Worm (Caenorhabditis elegans) whole organism, young adult: Measurements from ENCODE around the gene rpt-3.

ENCODE experiments used
- D2030.7 ChIP-seq: fragments of 200-800 bp; sonication (Bioruptor generic); IDR thresholded peaks from 2 replicates; pipeline ENCODE4 v1.3.6; 2022; ENCODE audit warnings: missing genetic modification reagents, missing genetic modification characterization, missing compliant biosample characterization
- F23B12.7 ChIP-seq: sonication (generic microtip); optimal IDR thresholded peaks from 2 replicates; lab custom pipeline; 2017; ENCODE audit warnings: missing genetic modification characterization, mild to moderate bottlenecking, missing compliant biosample characterization, antibody characterized with exemption, moderate library complexity; ENCODE audit not compliant: insufficient read depth
- F33H1.4 ChIP-seq: fragments of 200-800 bp; sonication (Bioruptor generic); IDR thresholded peaks from 2 replicates; pipeline ENCODE4 v1.3.6; 2022; ENCODE audit warnings: missing genetic modification reagents, missing genetic modification characterization, missing compliant biosample characterization
- F52B5.7 ChIP-seq: sonication (generic microtip); optimal IDR thresholded peaks from 2 replicates; lab custom pipeline; 2016; ENCODE audit warnings: mild to moderate bottlenecking, missing genetic modification characterization, missing compliant biosample characterization
- Y67H2A.10 ChIP-seq: fragments of 200-800 bp; sonication (Bioruptor generic); conservative IDR thresholded peaks from 2 replicates; pipeline ENCODE4 v1.3.6; 2022; ENCODE audit warnings: missing genetic modification reagents, missing genetic modification characterization, missing compliant biosample characterization
- Y95B8A.8 ChIP-seq: fragments of 200-800 bp; sonication (Bioruptor generic); IDR thresholded peaks from 2 replicates; pipeline ENCODE4 v1.3.6; 2022; ENCODE audit warnings: missing genetic modification reagents, missing genetic modification characterization, missing compliant biosample characterization
- aptf-3 ChIP-seq: fragments of 200-800 bp; sonication (Bioruptor generic); IDR thresholded peaks from 2 replicates; pipeline ENCODE4 v1.3.6; 2022; ENCODE audit warnings: missing genetic modification characterization, missing compliant biosample characterization
- athp-1 ChIP-seq: sonication (generic microtip); optimal IDR thresholded peaks from 2 replicates; lab custom pipeline; 2017; ENCODE audit warnings: mild to moderate bottlenecking, missing genetic modification characterization, missing compliant biosample characterization
- attf-3 ChIP-seq: fragments of 200-800 bp; sonication (Bioruptor generic); conservative IDR thresholded peaks from 2 replicates; pipeline ENCODE4 v1.3.6; 2022; ENCODE audit warnings: missing genetic modification reagents, missing genetic modification characterization, missing compliant biosample characterization
- ccch-3 ChIP-seq: fragments of 200-800 bp; sonication (Bioruptor generic); optimal IDR thresholded peaks from 2 replicates; lab custom pipeline; 2018; ENCODE audit warnings: mild to moderate bottlenecking, missing genetic modification characterization, missing compliant biosample characterization
- cebp-1 ChIP-seq, 2 experiments: fragments of 200-800 bp in 1 of 2; sonication (Bioruptor generic) in 1 of 2; sonication (generic microtip) in 1 of 2; IDR thresholded peaks in 1 of 2; optimal IDR thresholded peaks in 1 of 2; 2 replicates each; pipeline versions ENCODE4 v1.3.6 to Lab custom; 2017 to 2022; ENCODE audit warnings: missing compliant biosample characterization in 2 of 2, missing genetic modification characterization in 2 of 2, mild to moderate bottlenecking in 1 of 2, missing genetic modification reagents in 1 of 2, moderate library complexity in 1 of 2
- ceh-40 ChIP-seq: fragments of 200-800 bp; sonication (Bioruptor generic); IDR thresholded peaks from 2 replicates; pipeline ENCODE4 v1.3.6; 2022; ENCODE audit warnings: missing genetic modification characterization, missing compliant biosample characterization
- chd-7 ChIP-seq: sonication (generic microtip); optimal IDR thresholded peaks from 2 replicates; lab custom pipeline; 2016; ENCODE audit warnings: mild to moderate bottlenecking, missing genetic modification characterization, moderate library complexity, missing compliant biosample characterization
- die-1 ChIP-seq: sonication (generic microtip); optimal IDR thresholded peaks from 2 replicates; lab custom pipeline; 2016; ENCODE audit warnings: missing genotype, mild to moderate bottlenecking, missing genetic modification characterization, missing compliant biosample characterization
- efl-1 ChIP-seq: fragments of 150-350 bp; optimal IDR thresholded peaks from 2 replicates; lab custom pipeline; 2014; ENCODE audit warnings: missing biosample characterization, missing genetic modification reagents, missing genetic modification characterization
- egl-18 ChIP-seq: fragments of 200-800 bp; sonication (Bioruptor generic); IDR thresholded peaks from 2 replicates; pipeline ENCODE4 v1.3.6; 2022; ENCODE audit warnings: missing genetic modification reagents, missing genetic modification characterization, missing compliant biosample characterization
- gei-17 ChIP-seq: fragments of 200-800 bp; sonication (Bioruptor generic); optimal IDR thresholded peaks from 2 replicates; lab custom pipeline; 2018; ENCODE audit warnings: mild to moderate bottlenecking, missing genetic modification characterization, missing compliant biosample characterization
- him-1 ChIP-seq: sonication (generic microtip); optimal IDR thresholded peaks from 2 replicates; lab custom pipeline; 2016; ENCODE audit warnings: missing genotype, missing genetic modification reagents, missing genetic modification characterization, missing compliant biosample characterization
- hlh-26 ChIP-seq: fragments of 200-800 bp; sonication (Bioruptor generic); conservative IDR thresholded peaks from 2 replicates; pipeline ENCODE4 v1.3.6; 2022; ENCODE audit warnings: missing genetic modification reagents, missing genetic modification characterization, missing compliant biosample characterization
- hrde-1 ChIP-seq: sonication (generic microtip); optimal IDR thresholded peaks from 2 replicates; lab custom pipeline; 2016; ENCODE audit warnings: missing genetic modification characterization, mild to moderate bottlenecking, missing compliant biosample characterization, moderate library complexity, missing genotype, missing genetic modification reagents, borderline replicate concordance
- let-526 ChIP-seq: fragments of 200-800 bp; sonication (Bioruptor generic); IDR thresholded peaks from 2 replicates; pipeline ENCODE4 v1.3.6; 2022; ENCODE audit warnings: missing genetic modification reagents, missing genetic modification characterization, missing compliant biosample characterization
- lin-54 ChIP-seq: fragments of 200-800 bp; sonication (Bioruptor generic); optimal IDR thresholded peaks from 2 replicates; lab custom pipeline; 2018; ENCODE audit warnings: mild to moderate bottlenecking, missing genetic modification characterization, missing compliant biosample characterization
- lsl-1 ChIP-seq: fragments of 200-800 bp; sonication (Bioruptor generic); optimal IDR thresholded peaks from 2 replicates; lab custom pipeline; 2018; ENCODE audit warnings: mild to moderate bottlenecking, missing genetic modification characterization, moderate library complexity, missing compliant biosample characterization
- lsy-27 ChIP-seq: sonication (generic microtip); optimal IDR thresholded peaks from 2 replicates; lab custom pipeline; 2017; ENCODE audit warnings: missing genetic modification characterization, mild to moderate bottlenecking, missing compliant biosample characterization, antibody characterized with exemption, missing genotype, borderline replicate concordance; ENCODE audit not compliant: insufficient read depth
- madf-6 ChIP-seq: fragments of 200-800 bp; sonication (Bioruptor generic); IDR thresholded peaks from 2 replicates; pipeline ENCODE4 v1.3.6; 2022; ENCODE audit warnings: missing genetic modification reagents, missing genetic modification characterization, missing compliant biosample characterization
- madf-8 ChIP-seq: fragments of 200-800 bp; sonication (Bioruptor generic); conservative IDR thresholded peaks from 2 replicates; pipeline ENCODE4 v1.3.6; 2022; ENCODE audit warnings: missing genetic modification reagents, missing genetic modification characterization, missing compliant biosample characterization
- nfyb-1 ChIP-seq: fragments of 200-800 bp; sonication (Bioruptor generic); IDR thresholded peaks from 2 replicates; pipeline ENCODE4 v1.3.6; 2022; ENCODE audit warnings: missing genetic modification reagents, missing genetic modification characterization, missing compliant biosample characterization
- nhr-120 ChIP-seq: fragments of 200-800 bp; sonication (Bioruptor generic); IDR thresholded peaks from 2 replicates; pipeline ENCODE4 v1.3.6; 2022; ENCODE audit warnings: missing genetic modification characterization, missing compliant biosample characterization
- nhr-179 ChIP-seq: sonication (generic microtip); optimal IDR thresholded peaks from 2 replicates; lab custom pipeline; 2016; ENCODE audit warnings: mild to moderate bottlenecking, missing genetic modification characterization, missing compliant biosample characterization
- pha-4 ChIP-seq: fragments of 150-350 bp; sonication (generic microtip); optimal IDR thresholded peaks from 2 replicates; lab custom pipeline; 2014; ENCODE audit warnings: missing biosample characterization, missing genetic modification reagents, missing genetic modification characterization
- rpc-1 ChIP-seq, 2 experiments: fragments of 150-350 bp in 1 of 2; sonication (generic microtip) in 1 of 2; optimal IDR thresholded peaks; 2 replicates each; lab custom pipeline; 2014 to 2018; ENCODE audit warnings: missing biosample characterization in 1 of 2, missing genetic modification characterization in 1 of 2, missing genetic modification reagents in 1 of 2, missing genotype in 1 of 2
- sea-2 ChIP-seq: fragments of 200-800 bp; sonication (Bioruptor generic); IDR thresholded peaks from 2 replicates; pipeline ENCODE4 v1.3.6; 2022; ENCODE audit warnings: missing genetic modification characterization, missing compliant biosample characterization
- snpc-1.1 ChIP-seq: sonication (generic microtip); optimal IDR thresholded peaks from 2 replicates; lab custom pipeline; 2017; ENCODE audit warnings: missing genetic modification characterization, mild to moderate bottlenecking, missing compliant biosample characterization, antibody characterized with exemption, moderate library complexity, missing genotype, missing genetic modification reagents; ENCODE audit not compliant: insufficient read depth
- tbp1 ChIP-seq: fragments of 200-800 bp; sonication (Bioruptor generic); optimal IDR thresholded peaks from 2 replicates; lab custom pipeline; 2018; ENCODE audit warnings: mild to moderate bottlenecking, missing genetic modification characterization, missing compliant biosample characterization
- unc-62 ChIP-seq: fragments of 150-350 bp; optimal IDR thresholded peaks from 2 replicates; lab custom pipeline; 2014; ENCODE audit warnings: missing biosample characterization, missing genetic modification reagents, missing genetic modification characterization
- xnd-1 ChIP-seq: sonication (generic microtip); optimal IDR thresholded peaks from 2 replicates; lab custom pipeline; 2016; ENCODE audit warnings: missing genotype, missing genetic modification reagents, missing genetic modification characterization, missing compliant biosample characterization
- ztf-26 ChIP-seq: sonication (generic microtip); optimal IDR thresholded peaks from 2 replicates; lab custom pipeline; 2017; ENCODE audit warnings: missing genetic modification characterization, missing compliant biosample characterization

The rpt-3 gene

DNA sequence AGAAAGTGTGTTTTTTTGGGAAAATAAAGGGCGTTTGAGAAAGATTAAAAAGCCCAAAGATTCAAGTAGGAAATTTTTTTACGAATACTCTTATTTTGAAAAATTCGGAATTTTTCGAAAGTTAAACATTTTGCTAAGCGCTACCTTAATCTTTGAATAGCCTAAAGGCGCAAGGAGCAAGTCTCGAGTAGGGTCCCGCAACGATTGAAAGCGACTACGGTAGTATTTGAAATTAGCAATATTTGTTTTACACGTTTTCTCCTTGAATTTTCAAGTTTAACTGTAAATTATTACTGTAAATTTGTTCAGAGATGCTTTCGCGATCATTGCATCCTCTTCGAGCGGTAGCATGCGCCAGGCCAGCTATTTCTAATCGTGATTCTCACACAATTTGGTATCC lies 24.7 kb upstream of the rpt-3 start, which contains the start of gene nduf-2.2:
Gene nduf-2.2 (plus strand): TSS at position 310 of the 400 bp plus-strand sequence.
- TF ChIP-seq efl-1 (GFP tag; lab: Kevin White, UChicago) (peak; percentile 6), die-1 (tag; lab: Kevin White, UChicago) (no peak), lsl-1 (GFP tag; lab: Kevin White, UChicago) (peak; percentile 85), let-526 (no peak), cebp-1 (GFP tag; IDR thresholded peaks at IDR 0.05; lab: Robert Waterston, UW) (no peak), cebp-1 (tag; optimal IDR thresholded peaks at IDR 0.05; lab: Kevin White, UChicago) (no peak), Y95B8A.8 (GFP tag; lab: Robert Waterston, UW) (no peak), madf-6 (GFP tag; lab: Robert Waterston, UW) (peak; percentile 67), lin-54 (GFP tag; lab: Kevin White, UChicago) (peak; percentile 24), xnd-1 (tag; lab: Kevin White, UChicago) (peak; percentile 23), F33H1.4 (GFP tag; lab: Robert Waterston, UW) (peak; percentile 84), D2030.7 (GFP tag; lab: Robert Waterston, UW) (0 out of 2 replicates have a peak, but pooled peaks have one; percentile 15), egl-18 (no peak), nhr-120 (GFP tag; lab: Robert Waterston, UW) (no peak)
- TF ChIP-seq, all 124 proteins: peak for 7

DNA sequence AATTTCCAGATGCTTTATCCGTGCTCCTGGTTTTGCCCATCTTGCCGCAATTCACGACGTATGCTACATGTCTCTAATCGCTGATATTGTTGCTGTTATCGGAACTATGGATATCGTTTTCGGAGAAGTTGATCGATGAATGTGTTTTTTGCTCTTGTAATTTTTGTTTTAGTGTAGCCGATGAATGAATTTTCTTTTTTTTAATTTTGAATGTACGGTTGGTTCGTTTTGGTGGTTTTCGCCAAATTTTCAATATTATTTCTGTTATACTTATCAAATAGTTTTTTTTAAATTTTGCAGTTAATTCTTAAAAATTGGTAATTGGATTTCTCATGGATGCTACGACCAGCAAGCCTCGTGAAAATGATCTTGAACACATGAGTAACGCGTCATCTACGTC lies 22.6 kb upstream of the rpt-3 start, which contains the start of gene T26A5.2:
Gene T26A5.2 (plus strand): TSS at position 301 of the 400 bp plus-strand sequence.
- TF ChIP-seq rpc-1 (optimal IDR thresholded peaks at IDR 0.05; lab: Kevin White, UChicago): no peak
- no peak for TF ChIP-seq rpc-1 (tag; optimal IDR thresholded peaks at IDR 0.05; lab: Kevin White, UChicago)
- TF ChIP-seq nhr-179 (tag; lab: Kevin White, UChicago): no peak
- TF ChIP-seq snpc-1.1: no peak
- TF ChIP-seq ccch-3 (GFP tag; lab: Kevin White, UChicago): no peak
- TF ChIP-seq F23B12.7 (tag; lab: Kevin White, UChicago): no peak
- TF ChIP-seq lsl-1 (GFP tag; lab: Kevin White, UChicago): no peak
- no peak for TF ChIP-seq let-526
- no peak for TF ChIP-seq lsy-27 (tag; lab: Kevin White, UChicago)
- no peak for TF ChIP-seq sea-2 (GFP tag; lab: Robert Waterston, UW)
- no peak for TF ChIP-seq gei-17
- no peak for TF ChIP-seq ztf-26 (tag; lab: Kevin White, UChicago)
- TF ChIP-seq F52B5.7 (tag; lab: Kevin White, UChicago): no peak
- no peak for TF ChIP-seq madf-8 (GFP tag; lab: Robert Waterston, UW)
- no peak for TF ChIP-seq chd-7 (tag; lab: Kevin White, UChicago)
- no peak for TF ChIP-seq hlh-26

DNA sequence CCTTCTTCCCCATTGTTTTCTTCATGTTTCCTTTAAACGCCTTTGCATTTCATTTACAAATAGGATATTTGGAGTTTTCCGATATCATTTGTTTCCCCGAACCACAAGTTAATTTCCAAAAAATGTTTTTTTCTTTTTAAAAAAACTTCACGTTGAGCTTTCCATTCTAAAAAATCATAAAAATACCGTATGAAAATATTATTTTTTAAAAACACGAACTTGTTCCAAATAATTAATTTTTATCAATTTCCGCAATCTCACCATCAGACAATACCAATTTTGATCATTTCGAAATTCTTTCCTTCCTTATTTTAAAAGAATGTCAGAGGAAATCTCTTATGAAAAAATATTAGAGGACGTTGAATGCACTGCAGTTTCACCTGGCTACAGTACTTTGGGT lies 18.1 kb upstream of the rpt-3 start, which contains the start of gene wht-6:
Gene wht-6 (plus strand): TSS at position 301 of the 400 bp plus-strand sequence.
- TF ChIP-seq nfyb-1 (GFP tag; lab: Robert Waterston, UW) (no peak), unc-62 (no peak), lsl-1 (GFP tag; lab: Kevin White, UChicago) (no peak), aptf-3 (GFP tag; lab: Robert Waterston, UW) (no peak), tbp1 (no peak), him-1 (no peak), hrde-1 (peak; percentile 27)

DNA sequence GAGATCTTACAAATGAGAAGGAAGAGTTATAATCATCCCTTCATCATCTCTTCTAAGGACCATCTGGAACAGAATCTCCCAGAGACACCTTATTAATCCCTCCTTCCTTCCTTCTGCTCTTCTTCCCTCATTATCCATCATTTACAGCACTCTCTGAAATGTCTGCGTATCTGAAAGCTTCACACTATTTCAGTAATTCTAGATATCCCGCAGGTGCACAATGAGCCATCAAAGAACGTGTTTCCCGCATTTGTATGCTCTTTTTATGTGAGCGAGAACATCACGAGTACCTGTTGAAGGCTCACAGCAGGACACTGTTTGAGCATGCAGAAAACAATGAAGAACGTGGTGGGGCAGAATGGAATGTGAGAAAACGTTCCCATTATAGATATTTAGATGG lies 13.2 kb upstream of the rpt-3 start:
- TF ChIP-seq Y67H2A.10 (GFP tag; lab: Robert Waterston, UW): no peak
- TF ChIP-seq attf-3 (GFP tag; lab: Robert Waterston, UW): no peak
- no peak for TF ChIP-seq pha-4 (tag; lab: Kevin White, UChicago)
- TF ChIP-seq athp-1: no peak
- no peak for TF ChIP-seq ceh-40 (GFP tag; lab: Robert Waterston, UW)
